Fruit fly (Drosophila melanogaster) whole organism, embryonic: ENCODE measurements around the gene CG8476.

Experiments used
- B-H1 ChIP-seq: fragments of 200-800 bp; sonication (Bioruptor generic); IDR thresholded peaks from 3 replicates; pipeline ENCODE4 v1.3.6; 2022; ENCODE audit warnings: missing biosample characterization, missing genetic modification characterization
- B-H2 ChIP-seq: fragments of 200-800 bp; sonication (Bioruptor generic); optimal IDR thresholded peaks from 2 replicates; lab custom pipeline; 2018; ENCODE audit warnings: missing biosample characterization, mild to moderate bottlenecking, missing genetic modification characterization
- CG11085 ChIP-seq: fragments of 200-800 bp; sonication (Bioruptor generic); IDR thresholded peaks from 2 replicates; pipeline ENCODE4 v1.3.6; 2022; ENCODE audit warnings: missing biosample characterization, missing genetic modification characterization
- CG11456 ChIP-seq: fragments of 200-800 bp; sonication (Bioruptor generic); IDR thresholded peaks from 3 replicates; pipeline ENCODE4 v1.3.6; 2022; ENCODE audit warnings: missing biosample characterization, missing genetic modification characterization
- CG11560 ChIP-seq: fragments of 200-800 bp; sonication (Bioruptor generic); IDR thresholded peaks from 3 replicates; pipeline ENCODE4 v1.3.6; 2022; ENCODE audit warnings: missing biosample characterization, missing genetic modification characterization
- CG11695 ChIP-seq: fragments of 200-800 bp; sonication (Bioruptor generic); IDR thresholded peaks from 3 replicates; pipeline ENCODE4 v1.3.6; 2022; ENCODE audit warnings: missing biosample characterization, missing genetic modification characterization
- CG12659 ChIP-seq: fragments of 200-800 bp; sonication (Bioruptor generic); optimal IDR thresholded peaks from 3 replicates; lab custom pipeline; 2017; ENCODE audit warnings: mild to moderate bottlenecking, missing biosample characterization, missing genetic modification reagents, missing genetic modification characterization
- CG17568 ChIP-seq: fragments of 200-800 bp; sonication (Bioruptor generic); optimal IDR thresholded peaks from 2 replicates; lab custom pipeline; 2018; ENCODE audit warnings: missing biosample characterization, mild to moderate bottlenecking, missing genetic modification characterization, moderate library complexity
- CG17612 ChIP-seq: fragments of 200-800 bp; sonication (Bioruptor generic); IDR thresholded peaks from 2 replicates; pipeline ENCODE4 v1.3.6; 2022; ENCODE audit warnings: missing biosample characterization, missing genetic modification characterization
- CG2889 ChIP-seq: fragments of 200-800 bp; sonication (Bioruptor generic); IDR thresholded peaks from 3 replicates; pipeline ENCODE4 v1.3.6; 2022; ENCODE audit warnings: missing biosample characterization, missing genetic modification characterization
- CG30020 ChIP-seq: fragments of 200-800 bp; optimal IDR thresholded peaks from 2 replicates; lab custom pipeline; 2019; ENCODE audit warnings: missing biosample characterization, mild to moderate bottlenecking, missing genetic modification characterization, moderate library complexity
- CG3163 ChIP-seq: fragments of 200-800 bp; sonication (Bioruptor generic); optimal IDR thresholded peaks from 3 replicates; lab custom pipeline; 2016; ENCODE audit warnings: missing biosample characterization, missing genetic modification characterization
- CG3407 ChIP-seq: fragments of 200-800 bp; sonication (Bioruptor generic); optimal IDR thresholded peaks from 2 replicates; lab custom pipeline; 2018; ENCODE audit warnings: missing biosample characterization, mild to moderate bottlenecking, missing genetic modification characterization
- CG4424 ChIP-seq: fragments of 200-800 bp; sonication (Bioruptor generic); optimal IDR thresholded peaks from 3 replicates; lab custom pipeline; 2016; ENCODE audit warnings: missing biosample characterization, missing genetic modification characterization
- CG5953 ChIP-seq: fragments of 200-800 bp; sonication (Bioruptor generic); IDR thresholded peaks from 2 replicates; pipeline ENCODE4 v1.3.6; 2022; ENCODE audit warnings: missing biosample characterization, missing genetic modification characterization
- CG7745 ChIP-seq: fragments of 200-800 bp; sonication (Bioruptor generic); optimal IDR thresholded peaks from 2 replicates; lab custom pipeline; 2018; ENCODE audit warnings: missing biosample characterization, mild to moderate bottlenecking, missing genetic modification characterization, moderate library complexity
- CG7786 ChIP-seq: fragments of 200-800 bp; sonication (Bioruptor generic); optimal IDR thresholded peaks from 2 replicates; lab custom pipeline; 2016; ENCODE audit warnings: missing biosample characterization, missing genetic modification characterization
- CG7928 ChIP-seq: fragments of 200-800 bp; sonication (Bioruptor generic); optimal IDR thresholded peaks from 2 replicates; lab custom pipeline; 2017; ENCODE audit warnings: missing biosample characterization, mild to moderate bottlenecking, missing genetic modification characterization
- CG8359 ChIP-seq: fragments of 200-800 bp; sonication (Bioruptor generic); optimal IDR thresholded peaks from 2 replicates; lab custom pipeline; 2017; ENCODE audit warnings: missing biosample characterization, mild to moderate bottlenecking, missing genetic modification characterization, borderline replicate concordance
- CG8388 ChIP-seq: fragments of 200-800 bp; sonication (Bioruptor generic); optimal IDR thresholded peaks from 2 replicates; lab custom pipeline; 2019; ENCODE audit warnings: missing biosample characterization, mild to moderate bottlenecking, missing genetic modification characterization, moderate library complexity
- CoRest ChIP-seq: fragments of 200-800 bp; sonication (Bioruptor generic); optimal IDR thresholded peaks from 3 replicates; lab custom pipeline; 2018; ENCODE audit warnings: missing biosample characterization, mild to moderate bottlenecking, missing genetic modification characterization, moderate library complexity
- D ChIP-seq, 2 experiments: fragments of 200-800 bp in 1 of 2; fragments of >200 bp in 1 of 2; sonication (Bioruptor generic) in 1 of 2; optimal IDR thresholded peaks; 2 replicates in 1 of 2; 3 replicates in 1 of 2; lab custom pipeline; 2017; ENCODE audit warnings: mild to moderate bottlenecking in 1 of 2, missing biosample characterization in 1 of 2, missing genetic modification characterization in 1 of 2, missing genetic modification reagents in 1 of 2
- Fer3 ChIP-seq: fragments of 200-800 bp; sonication (Bioruptor generic); optimal IDR thresholded peaks from 2 replicates; lab custom pipeline; 2018; ENCODE audit warnings: missing biosample characterization, mild to moderate bottlenecking, missing genetic modification characterization, moderate library complexity
- H2.0 ChIP-seq: fragments of 200-800 bp; sonication (Bioruptor generic); IDR thresholded peaks from 2 replicates; pipeline ENCODE4 v1.3.6; 2022; ENCODE audit warnings: missing biosample characterization, missing genetic modification characterization
- HLH54F ChIP-seq: fragments of 200-800 bp; sonication (Bioruptor generic); optimal IDR thresholded peaks from 3 replicates; lab custom pipeline; 2016; ENCODE audit warnings: missing biosample characterization, missing genetic modification characterization
- Hmx ChIP-seq: fragments of 200-800 bp; sonication (Bioruptor generic); optimal IDR thresholded peaks from 2 replicates; lab custom pipeline; 2016; ENCODE audit warnings: missing biosample characterization, missing genetic modification characterization
- Hr39 ChIP-seq: fragments of >200 bp; optimal IDR thresholded peaks from 2 replicates; lab custom pipeline; 2017
- MTF-1 ChIP-seq: fragments of 200-800 bp; sonication (Bioruptor generic); optimal IDR thresholded peaks from 2 replicates; lab custom pipeline; 2018; ENCODE audit warnings: missing biosample characterization, mild to moderate bottlenecking, missing genetic modification characterization, borderline replicate concordance
- Max ChIP-seq: fragments of 200-800 bp; sonication (Bioruptor generic); optimal IDR thresholded peaks from 2 replicates; lab custom pipeline; 2016; ENCODE audit warnings: missing biosample characterization, mild to moderate bottlenecking, missing genetic modification characterization
- NC2α ChIP-seq: fragments of 200-800 bp; sonication (Bioruptor generic); optimal IDR thresholded peaks from 2 replicates; lab custom pipeline; 2016; ENCODE audit warnings: missing biosample characterization, missing genetic modification characterization
- Taf1 ChIP-seq: fragments of 200-800 bp; sonication (Bioruptor generic); IDR thresholded peaks from 2 replicates; pipeline ENCODE4 v1.3.6; 2022; ENCODE audit warnings: missing biosample characterization, missing genetic modification characterization
- cg ChIP-seq: fragments of 200-800 bp; sonication (Bioruptor generic); optimal IDR thresholded peaks from 3 replicates; lab custom pipeline; 2019; ENCODE audit warnings: missing biosample characterization, mild to moderate bottlenecking, missing genetic modification characterization, moderate library complexity
- ci ChIP-seq: fragments of 200-800 bp; sonication (Bioruptor generic); IDR thresholded peaks from 3 replicates; pipeline ENCODE4 v1.3.6; 2022; ENCODE audit warnings: missing biosample characterization, missing genetic modification characterization
- dmrt99B ChIP-seq: fragments of 200-800 bp; sonication (Bioruptor generic); optimal IDR thresholded peaks from 2 replicates; lab custom pipeline; 2018; ENCODE audit warnings: missing biosample characterization, mild to moderate bottlenecking, missing genetic modification characterization, moderate library complexity
- fd64A ChIP-seq: fragments of 200-800 bp; sonication (Bioruptor generic); optimal IDR thresholded peaks from 3 replicates; lab custom pipeline; 2018; ENCODE audit warnings: missing biosample characterization, mild to moderate bottlenecking, missing genetic modification characterization
- gsb ChIP-seq: fragments of 200-800 bp; sonication (Bioruptor generic); IDR thresholded peaks from 2 replicates; pipeline ENCODE4 v1.3.6; 2022; ENCODE audit warnings: missing biosample characterization, missing genetic modification characterization
- ind ChIP-seq: fragments of 200-800 bp; sonication (Bioruptor generic); optimal IDR thresholded peaks from 3 replicates; lab custom pipeline; 2016; ENCODE audit warnings: missing biosample characterization, missing genetic modification characterization
- inv ChIP-seq: fragments of 200-800 bp; sonication (Bioruptor generic); IDR thresholded peaks from 2 replicates; pipeline ENCODE4 v1.3.6; 2022; ENCODE audit warnings: missing biosample characterization, missing genetic modification characterization; ENCODE audit not compliant: partially characterized antibody
- org-1 ChIP-seq: fragments of 200-800 bp; sonication (Bioruptor generic); optimal IDR thresholded peaks from 2 replicates; lab custom pipeline; 2017; ENCODE audit warnings: missing biosample characterization, missing genetic modification characterization
- pfk ChIP-seq: fragments of 200-800 bp; sonication (Bioruptor generic); optimal IDR thresholded peaks from 2 replicates; lab custom pipeline; 2018; ENCODE audit warnings: missing biosample characterization, mild to moderate bottlenecking, missing genetic modification characterization, moderate library complexity
- sens ChIP-seq: fragments of 200-800 bp; sonication (Bioruptor generic); peaks from one replicate; lab custom pipeline; 2016; ENCODE audit warnings: missing biosample characterization, missing genetic modification characterization
- sima ChIP-seq: fragments of 200-800 bp; sonication (Bioruptor generic); optimal IDR thresholded peaks from 2 replicates; lab custom pipeline; 2016; ENCODE audit warnings: missing biosample characterization, missing genetic modification characterization
- sr ChIP-seq: fragments of 200-800 bp; sonication (Bioruptor generic); IDR thresholded peaks from 3 replicates; pipeline ENCODE4 v1.3.6; 2022; ENCODE audit warnings: missing biosample characterization, missing genetic modification characterization
- tgo ChIP-seq: fragments of 200-800 bp; sonication (Bioruptor generic); IDR thresholded peaks from 3 replicates; pipeline ENCODE4 v1.3.6; 2022; ENCODE audit warnings: missing biosample characterization, missing genetic modification characterization
- tio ChIP-seq: fragments of 200-800 bp; sonication (Bioruptor generic); optimal IDR thresholded peaks from 2 replicates; lab custom pipeline; 2017; ENCODE audit warnings: missing biosample characterization, missing genetic modification characterization, inconsistent platforms
- yki ChIP-seq: fragments of >200 bp; optimal IDR thresholded peaks from 3 replicates; lab custom pipeline; 2018
- z ChIP-seq: fragments of 200-800 bp; sonication (Bioruptor generic); IDR thresholded peaks from 3 replicates; pipeline ENCODE4 v1.3.6; 2022; ENCODE audit warnings: missing biosample characterization, missing genetic modification characterization

The CG8476 gene

dm6 chr3R:13264061-13264661 lies 43.8 kb upstream of the CG8476 start, which contains the start of gene Ravus (continued):
- TF ChIP-seq CG8359 (no peak), H2.0 (GFP tag; lab: Robert Waterston, UW) (no peak), CoRest (tag; lab: Kevin White, UChicago) (peak; percentile 79), B-H1 (GFP tag; lab: Robert Waterston, UW) (no peak), Hr39 (lab: Kevin White, UChicago) (no peak), CG11560 (tag; lab: Robert Waterston, UW) (no peak), CG5953 (no peak), CG11085 (GFP tag; lab: Robert Waterston, UW) (no peak), sr (GFP tag; lab: Robert Waterston, UW) (no peak), z (GFP tag; lab: Robert Waterston, UW) (no peak), CG17612 (GFP tag; lab: Robert Waterston, UW) (no peak), org-1 (GFP tag; lab: Kevin White, UChicago) (no peak), HLH54F (GFP tag; lab: Kevin White, UChicago) (peak; percentile 50), sens (GFP tag; lab: Kevin White, UChicago) (peak; percentile 89), CG4424 (GFP tag; lab: Kevin White, UChicago) (peak; percentile 34), Taf1 (GFP tag; lab: Robert Waterston, UW) (no peak), CG7786 (GFP tag; lab: Kevin White, UChicago) (peak; percentile 7), CG8388 (GFP tag; lab: Kevin White, UChicago) (peak; percentile 12), ci (GFP tag; lab: Robert Waterston, UW) (no peak), tgo (no peak), CG7745 (tag; lab: Kevin White, UChicago) (no peak), tio (GFP tag; lab: Kevin White, UChicago) (no peak), CG11456 (0 out of 3 replicates have a peak, but pooled peaks have one; percentile 55), CG7928 (GFP tag; lab: Kevin White, UChicago) (no peak), Max (GFP tag; lab: Kevin White, UChicago) (peak; percentile 50), cg (no peak), CG2889 (GFP tag; lab: Robert Waterston, UW) (no peak), B-H2 (GFP tag; lab: Kevin White, UChicago) (no peak), yki (lab: Kevin White, UChicago) (no peak), dmrt99B (no peak), D (optimal IDR thresholded peaks at IDR 0.05; lab: Kevin White, UChicago) (no peak), D (GFP tag; optimal IDR thresholded peaks at IDR 0.05; lab: Kevin White, UChicago) (no peak), inv (GFP tag; lab: Robert Waterston, UW) (no peak), Fer3 (tag; lab: Kevin White, UChicago) (peak; percentile 60), gsb (no peak), CG3163 (no peak), sima (GFP tag; lab: Kevin White, UChicago) (no peak), NC2α (GFP tag; lab: Kevin White, UChicago) (no peak), CG12659 (GFP tag; lab: Kevin White, UChicago) (peak; percentile 72), CG3407 (GFP tag; lab: Kevin White, UChicago) (no peak), CG30020 (tag; lab: Kevin White, UChicago) (peak; percentile 60), fd64A (GFP tag; lab: Kevin White, UChicago) (no peak), CG17568 (no peak), CG11695 (GFP tag; lab: Robert Waterston, UW) (no peak), ind (GFP tag; lab: Kevin White, UChicago) (peak; percentile 64), MTF-1 (GFP tag; lab: Kevin White, UChicago) (no peak), pfk (GFP tag; lab: Kevin White, UChicago) (no peak), Hmx (GFP tag; lab: Kevin White, UChicago) (peak; percentile 20)
- TF ChIP-seq, all 482 proteins: peak for 165
